Fruit fly (Drosophila melanogaster): ENCODE measurements around the gene Hsc70-2.
A peak's percentile ranks its signal among the peaks of the same experiment; 100 is the strongest.

The Hsc70-2 gene

DNA sequence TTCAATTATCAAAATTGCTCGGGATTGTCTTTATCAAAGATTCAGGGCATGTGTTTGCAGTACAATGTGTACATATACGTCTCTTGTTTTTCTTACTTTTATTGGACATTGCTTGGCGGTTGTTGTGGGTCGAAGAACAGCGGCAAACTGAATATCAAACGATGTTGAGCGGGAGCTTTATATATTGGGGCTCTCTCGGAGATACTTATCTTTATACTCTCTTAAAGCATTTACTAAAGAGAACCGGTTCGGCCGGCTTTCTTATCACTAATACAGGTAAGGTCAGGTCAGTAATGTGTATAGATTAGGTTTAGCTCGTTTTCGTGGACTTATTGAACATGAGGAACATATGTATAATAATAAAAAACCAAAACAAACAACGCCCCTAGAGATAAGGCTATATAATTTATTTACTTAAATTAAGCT is 6.8 kb downstream of the Hsc70-2 start, which contains the start of gene CG7966 (continued):
- peak; percentile 10 for TF ChIP-seq NC2α (GFP tag; optimal IDR thresholded peaks at IDR 0.05)
- peak; percentile 48 for TF ChIP-seq Vsx1 (GFP tag; optimal IDR thresholded peaks at IDR 0.05)
- TF ChIP-seq Sox100B (GFP tag; optimal IDR thresholded peaks at IDR 0.05): peak; percentile 40
- TF ChIP-seq CG10979 (tag; optimal IDR thresholded peaks at IDR 0.05): no peak
- TF ChIP-seq trem (tag; optimal IDR thresholded peaks at IDR 0.05): no peak
- no peak for TF ChIP-seq CG8924 (tag; optimal IDR thresholded peaks at IDR 0.05)
- no peak for TF ChIP-seq CG4820 (GFP tag; optimal IDR thresholded peaks at IDR 0.05)
- TF ChIP-seq Blimp-1 (GFP tag; optimal IDR thresholded peaks at IDR 0.05): no peak
- no peak for TF ChIP-seq CG7745 (tag; optimal IDR thresholded peaks at IDR 0.05)
- no peak for TF ChIP-seq ewg (GFP tag; optimal IDR thresholded peaks at IDR 0.05)
- no peak; the same call in 1 of the 2 replicates for TF ChIP-seq CG4360 (GFP tag; IDR thresholded peaks at IDR 0.05)
- peak; percentile 32 for TF ChIP-seq CG6854 (GFP tag; optimal IDR thresholded peaks at IDR 0.05)
- peak; percentile 36 for TF ChIP-seq CG6254 (GFP tag; optimal IDR thresholded peaks at IDR 0.05)
- TF ChIP-seq slbo (GFP tag; IDR thresholded peaks at IDR 0.05): no peak
- TF ChIP-seq CG32772 (GFP tag; IDR thresholded peaks at IDR 0.05): no peak
- TF ChIP-seq Hey (tag; optimal IDR thresholded peaks at IDR 0.05): no peak
- no peak for TF ChIP-seq CoRest (tag; optimal IDR thresholded peaks at IDR 0.05)
- no peak for TF ChIP-seq Hmx (GFP tag; optimal IDR thresholded peaks at IDR 0.05)
- peak; percentile 32 for TF ChIP-seq fd64A (GFP tag; optimal IDR thresholded peaks at IDR 0.05)
- TF ChIP-seq wor (GFP tag; IDR thresholded peaks at IDR 0.05): no peak
- TF ChIP-seq CG8478 (optimal IDR thresholded peaks at IDR 0.05): no peak
- no peak for TF ChIP-seq Rx (GFP tag; IDR thresholded peaks at IDR 0.05)
- TF ChIP-seq pnt (GFP tag; optimal IDR thresholded peaks at IDR 0.05): no peak
- TF ChIP-seq ken (GFP tag; IDR thresholded peaks at IDR 0.05): no peak
- TF ChIP-seq CG8359 (GFP tag; optimal IDR thresholded peaks at IDR 0.05; ENCODE audit: borderline replicate concordance): no peak
- TF ChIP-seq tio (GFP tag; optimal IDR thresholded peaks at IDR 0.05): no peak
- TF ChIP-seq CG12299 (tag; optimal IDR thresholded peaks at IDR 0.05): peak; percentile 9
- peak; percentile 52 for TF ChIP-seq CG7987 (GFP tag; optimal IDR thresholded peaks at IDR 0.05)
- TF ChIP-seq p53 (GFP tag; optimal IDR thresholded peaks at IDR 0.05): no peak
- peak; percentile 49 for TF ChIP-seq CG34376 (GFP tag; optimal IDR thresholded peaks at IDR 0.05)
- TF ChIP-seq peb (GFP tag; IDR thresholded peaks at IDR 0.05): no peak
- no peak for TF ChIP-seq MESR4 (GFP tag; optimal IDR thresholded peaks at IDR 0.05)
- peak; percentile 23 for TF ChIP-seq bigmax (GFP tag; optimal IDR thresholded peaks at IDR 0.05)
- TF ChIP-seq CG12942 (GFP tag; optimal IDR thresholded peaks at IDR 0.05): no peak
- no peak for TF ChIP-seq CG7372 (GFP tag; IDR thresholded peaks at IDR 0.05)
- TF ChIP-seq inv (GFP tag; IDR thresholded peaks at IDR 0.05; ENCODE audit: partially characterized antibody): no peak
- peak; percentile 10 for TF ChIP-seq CG10431 (GFP tag; optimal IDR thresholded peaks at IDR 0.05)
- peak; percentile 10 for TF ChIP-seq CG12071 (GFP tag; optimal IDR thresholded peaks at IDR 0.05)
- no peak for TF ChIP-seq Myb (GFP tag; optimal IDR thresholded peaks at IDR 0.05)
- no peak for TF ChIP-seq Aef1 (GFP tag; IDR thresholded peaks at IDR 0.05)
- peak; percentile 95 for TF ChIP-seq CG3163 (GFP tag; optimal IDR thresholded peaks at IDR 0.05)
- peak; percentile 65 to 81 for TF ChIP-seq Trl (optimal IDR thresholded peaks at IDR 0.05)
- TF ChIP-seq Trl (GFP tag; optimal IDR thresholded peaks at IDR 0.05): no peak
- TF ChIP-seq YL-1 (GFP tag; optimal IDR thresholded peaks at IDR 0.05): no peak
- no peak for TF ChIP-seq CG4404 (GFP tag; IDR thresholded peaks at IDR 0.05)
- TF ChIP-seq CG17359 (tag; optimal IDR thresholded peaks at IDR 0.05): no peak
- TF ChIP-seq sug (tag; optimal IDR thresholded peaks at IDR 0.05): peak; percentile 28
- TF ChIP-seq CG17361 (GFP tag; IDR thresholded peaks at IDR 0.05): 0 out of 3 replicates have a peak, but pooled peaks have one; percentile 6
- TF ChIP-seq sim (GFP tag; IDR thresholded peaks at IDR 0.05): 0 out of 2 replicates have a peak, but pooled peaks have one; percentile 33
- TF ChIP-seq zen2 (GFP tag; IDR thresholded peaks at IDR 0.05; ENCODE audit: partially characterized antibody): no peak
- TF ChIP-seq z (GFP tag; IDR thresholded peaks at IDR 0.05): no peak
- peak; percentile 85 for TF ChIP-seq mirr (GFP tag; optimal IDR thresholded peaks at IDR 0.05)

All from whole organism, embryonic.